Fruit fly (Drosophila melanogaster): ENCODE results near the gene CG11878.

DNA sequence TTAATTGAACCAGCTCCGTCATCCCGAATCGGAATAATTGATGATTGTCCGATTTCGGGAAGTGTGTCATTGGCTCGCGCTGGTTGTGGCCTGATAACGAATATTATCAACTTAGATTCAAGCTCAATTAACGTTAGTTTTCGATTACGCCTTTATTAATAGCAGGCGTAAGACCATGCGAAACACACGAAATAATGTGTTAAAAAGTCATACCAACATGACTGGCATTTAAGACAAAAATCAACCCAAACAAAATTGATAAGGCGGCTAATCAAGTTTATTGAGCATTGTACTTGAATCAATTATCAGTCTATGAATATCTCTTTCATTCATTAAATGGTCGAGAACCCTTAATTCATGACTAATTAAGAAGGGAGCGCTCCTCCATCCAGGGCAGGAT, 35.5 kb downstream of the CG11878 start:
- no peak for TF ChIP-seq psq (optimal IDR thresholded peaks at IDR 0.05)
- no peak for TF ChIP-seq pan (optimal IDR thresholded peaks at IDR 0.05)

Measured in whole organism.